Fruit fly (Drosophila melanogaster) ovary, adult (tissue): ENCODE data around the gene PCNA2.
A peak's percentile ranks its signal among the peaks of the same experiment; 100 is the strongest.

Experiments
- CG17801 ChIP-seq: fragments of 200-800 bp; optimal IDR thresholded peaks from 2 replicates; lab custom pipeline; 2019; ENCODE audit warnings: missing biosample characterization, mild to moderate bottlenecking, missing genetic modification characterization, moderate library complexity; ENCODE audit not compliant: partially characterized antibody

The PCNA2 gene

DNA sequence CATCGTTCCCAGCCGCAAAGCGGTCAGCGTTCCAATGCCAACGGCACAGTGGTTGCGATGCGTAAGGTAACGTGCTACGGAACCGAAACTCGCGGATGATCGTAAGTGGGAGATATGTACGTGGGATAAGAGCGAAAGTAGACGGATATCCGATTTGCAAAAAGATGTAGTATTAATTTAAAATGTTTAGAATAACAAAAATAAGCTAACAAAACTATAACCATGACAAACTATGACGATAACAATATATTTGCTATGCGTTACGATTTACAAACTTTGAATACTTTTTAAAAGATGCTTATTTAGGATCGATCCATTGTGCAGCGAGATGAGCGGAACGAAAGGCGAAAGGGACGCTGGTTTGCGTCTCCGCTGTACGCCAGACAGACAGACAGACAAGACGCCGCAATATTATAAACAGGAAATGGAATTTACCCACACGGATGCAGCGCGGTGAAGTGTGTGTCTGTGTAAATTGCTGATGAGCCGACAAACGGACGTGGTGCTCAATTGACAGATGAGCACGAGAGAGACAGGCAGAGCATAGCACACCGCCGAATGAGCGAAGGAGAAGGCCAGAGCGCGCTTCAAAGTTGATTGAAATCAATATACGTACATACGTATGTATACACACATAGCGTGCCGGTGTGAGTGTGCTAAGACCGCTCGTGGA, 8.0 kb downstream of the PCNA2 start:
- peak; percentile 14 for TF ChIP-seq CG17801 (GFP tag; lab: Kevin White, UChicago)

DNA sequence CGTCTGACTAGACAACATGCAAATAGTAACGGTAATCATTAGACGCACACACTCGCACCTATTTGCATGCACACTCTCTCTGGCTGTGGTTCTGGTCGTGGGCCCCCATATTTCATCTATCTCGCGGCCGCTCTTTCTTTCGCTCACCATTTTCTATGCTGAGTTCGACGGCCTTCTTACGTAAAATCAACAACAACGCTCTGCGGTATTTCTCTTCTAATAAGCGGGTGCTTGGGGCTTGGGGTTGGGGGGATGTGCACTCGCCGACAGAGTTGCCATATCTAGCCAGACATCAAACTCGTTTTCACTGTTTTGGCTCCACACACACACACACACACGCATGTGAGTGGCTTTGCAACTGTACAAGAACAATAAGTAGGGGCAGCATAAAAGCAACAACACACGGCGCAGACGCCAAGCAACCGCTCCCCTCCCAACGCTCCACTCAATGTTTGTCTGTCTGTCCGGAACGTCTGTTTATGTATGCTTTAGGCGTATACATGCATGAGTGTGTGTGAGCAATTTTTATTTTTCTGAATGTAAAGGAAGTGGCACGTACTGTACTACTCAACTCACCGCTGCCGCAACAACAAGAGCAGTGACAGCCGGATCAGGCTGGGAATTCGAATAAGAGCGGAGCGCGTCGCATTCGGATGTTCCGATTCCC, 8.7 kb downstream of the PCNA2 start:
- TF ChIP-seq CG17801 (GFP tag; lab: Kevin White, UChicago): no peak

DNA sequence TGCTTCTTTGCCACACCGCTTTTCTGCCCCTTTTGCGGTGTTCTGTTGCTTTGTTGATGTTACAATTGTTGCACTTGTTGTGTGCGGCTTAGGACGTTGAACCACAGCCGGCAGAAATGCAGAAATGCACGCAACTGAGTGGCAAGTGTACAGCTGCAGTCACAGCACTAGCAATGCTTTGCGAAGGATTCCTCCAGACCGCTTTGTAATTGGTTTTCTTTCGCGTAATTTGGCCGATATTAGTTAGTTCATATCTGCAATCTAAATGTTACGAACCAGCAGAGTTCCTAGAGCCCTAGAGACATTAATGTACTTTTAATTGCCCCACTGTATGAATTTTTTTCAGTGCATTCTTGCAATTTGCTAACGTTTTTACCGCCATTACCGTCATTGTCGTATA, 9.4 kb downstream of the PCNA2 start:
- no peak for TF ChIP-seq CG17801 (GFP tag; lab: Kevin White, UChicago)

DNA sequence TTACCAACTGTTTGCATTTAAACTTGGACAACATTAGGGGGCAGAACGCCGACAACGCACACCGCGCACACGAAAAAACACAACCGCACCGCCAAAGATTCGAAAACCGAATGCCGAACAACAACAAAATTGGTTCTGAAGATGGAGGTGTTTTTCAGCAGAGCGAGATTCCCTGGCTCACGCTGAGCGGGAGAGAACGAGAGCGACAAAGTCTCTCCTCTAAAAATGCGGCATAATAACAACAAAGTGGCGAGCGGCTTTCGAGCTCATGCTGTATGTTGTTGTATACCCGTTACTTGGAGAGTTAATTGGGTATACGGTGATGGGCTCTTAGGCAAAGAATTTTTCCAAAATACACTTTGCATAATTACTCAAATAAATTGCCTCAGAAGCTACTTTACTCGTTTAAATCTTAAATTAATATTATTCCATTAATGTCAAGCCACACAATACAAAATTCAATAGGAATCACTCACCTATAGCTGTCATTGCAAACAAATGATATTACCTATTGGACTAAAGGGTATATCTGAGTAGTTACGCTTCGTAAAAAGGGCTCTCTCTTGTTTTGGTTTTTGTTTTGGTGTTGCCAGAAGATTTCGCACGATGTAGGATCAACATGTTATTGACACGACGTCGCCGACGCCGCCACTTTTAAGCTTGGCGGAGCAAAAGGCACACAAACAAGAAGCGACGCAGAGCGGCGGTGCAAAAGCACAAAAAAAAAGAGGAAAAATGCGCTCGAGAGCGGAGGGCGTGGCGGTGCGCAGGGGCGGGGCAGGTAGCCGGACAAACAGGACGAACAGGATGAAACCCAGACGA, 11.1 kb downstream of the PCNA2 start:
- peak; percentile 56 for TF ChIP-seq CG17801 (GFP tag; lab: Kevin White, UChicago)

DNA sequence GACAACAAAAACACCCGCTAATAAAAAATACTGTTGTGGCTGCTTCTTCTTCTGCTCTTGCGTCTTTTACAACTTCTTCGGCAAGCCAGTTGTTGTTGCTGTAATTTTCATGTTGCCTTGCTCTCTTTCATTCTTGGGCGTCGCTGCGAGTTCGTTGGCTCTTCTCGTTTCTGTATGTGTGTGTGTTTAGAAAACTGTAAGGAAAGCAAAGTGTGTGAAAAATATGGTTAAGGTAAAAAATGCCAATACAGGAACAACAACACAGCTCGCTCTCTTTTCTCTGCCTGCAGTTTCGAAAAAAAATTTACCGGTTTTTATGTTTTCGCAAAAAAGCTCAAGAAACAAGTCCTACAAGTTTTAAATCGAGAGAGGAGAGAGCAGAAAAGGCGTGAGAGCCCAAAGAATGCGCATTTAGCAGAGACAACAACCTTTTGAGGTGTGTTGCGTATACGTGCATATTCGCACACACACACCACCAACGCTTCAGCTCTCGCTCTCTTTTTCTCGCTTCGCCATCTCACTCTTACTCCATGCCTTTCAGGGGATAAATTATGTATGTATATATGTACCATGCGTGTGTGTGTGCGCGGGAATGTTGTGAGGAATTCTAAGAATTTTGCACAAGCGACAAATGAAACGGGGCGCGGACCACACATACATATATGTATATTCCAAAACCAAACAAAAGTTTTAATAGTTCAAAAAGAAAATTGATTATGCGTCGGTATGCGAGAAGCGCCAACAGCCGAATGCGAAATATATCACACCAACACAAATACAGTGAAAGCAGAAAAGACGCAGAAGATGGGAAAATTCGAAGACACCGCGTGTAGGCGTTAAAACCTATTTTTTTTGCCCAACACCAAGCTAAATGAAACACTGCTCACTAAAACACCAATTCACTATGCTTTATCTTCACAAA, 12.0 kb downstream of the PCNA2 start:
- TF ChIP-seq CG17801 (GFP tag; lab: Kevin White, UChicago): no peak

DNA sequence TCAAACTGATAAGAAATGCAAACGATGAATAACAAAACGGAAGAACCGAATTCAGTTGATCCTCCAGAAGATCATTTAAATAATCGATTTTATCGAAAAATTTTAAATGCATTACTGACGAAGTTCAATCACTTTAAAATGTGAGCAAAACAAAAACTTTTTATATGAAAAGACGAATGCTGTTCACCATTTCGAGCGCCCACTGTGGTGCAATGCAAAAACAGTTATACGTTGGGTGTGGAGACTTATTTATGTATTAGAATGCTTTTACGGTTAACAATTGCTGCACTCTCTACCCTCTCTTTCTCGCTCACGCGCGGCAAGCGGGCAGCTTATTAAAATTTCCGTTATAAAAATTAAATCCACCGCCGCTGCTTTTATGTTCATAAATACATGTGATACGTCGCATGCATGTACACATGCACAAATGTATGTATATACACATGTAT, 13.0 kb downstream of the PCNA2 start:
- peak; percentile 45 for TF ChIP-seq CG17801 (GFP tag; lab: Kevin White, UChicago)

DNA sequence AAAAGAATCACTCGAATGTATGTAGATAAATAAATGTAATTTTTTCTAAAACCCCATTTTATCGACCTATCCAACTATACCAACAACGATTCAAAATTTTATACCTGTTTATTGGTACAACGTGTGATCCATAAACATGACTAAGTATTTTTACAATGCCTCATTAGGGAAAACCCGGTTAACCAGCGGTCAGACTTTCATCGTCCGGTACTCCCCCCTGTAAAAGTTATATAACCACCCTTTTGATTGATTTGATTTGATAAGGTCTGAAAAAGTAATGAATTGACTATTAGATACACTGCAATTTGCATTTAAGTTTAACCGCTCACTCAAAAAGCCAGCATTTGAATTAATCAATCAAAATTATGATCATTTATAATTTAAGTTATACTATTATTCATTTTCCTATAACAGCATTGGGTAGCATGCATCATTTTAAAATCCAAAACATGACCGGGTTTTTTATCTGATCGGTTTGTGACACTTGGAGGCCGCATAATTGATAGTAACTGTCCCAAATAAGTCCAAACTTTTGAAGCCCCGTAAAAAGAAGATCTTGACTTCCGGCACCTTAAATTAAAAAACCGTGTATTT, 16.4 kb downstream of the PCNA2 start:
- TF ChIP-seq CG17801 (GFP tag; lab: Kevin White, UChicago): no peak

DNA sequence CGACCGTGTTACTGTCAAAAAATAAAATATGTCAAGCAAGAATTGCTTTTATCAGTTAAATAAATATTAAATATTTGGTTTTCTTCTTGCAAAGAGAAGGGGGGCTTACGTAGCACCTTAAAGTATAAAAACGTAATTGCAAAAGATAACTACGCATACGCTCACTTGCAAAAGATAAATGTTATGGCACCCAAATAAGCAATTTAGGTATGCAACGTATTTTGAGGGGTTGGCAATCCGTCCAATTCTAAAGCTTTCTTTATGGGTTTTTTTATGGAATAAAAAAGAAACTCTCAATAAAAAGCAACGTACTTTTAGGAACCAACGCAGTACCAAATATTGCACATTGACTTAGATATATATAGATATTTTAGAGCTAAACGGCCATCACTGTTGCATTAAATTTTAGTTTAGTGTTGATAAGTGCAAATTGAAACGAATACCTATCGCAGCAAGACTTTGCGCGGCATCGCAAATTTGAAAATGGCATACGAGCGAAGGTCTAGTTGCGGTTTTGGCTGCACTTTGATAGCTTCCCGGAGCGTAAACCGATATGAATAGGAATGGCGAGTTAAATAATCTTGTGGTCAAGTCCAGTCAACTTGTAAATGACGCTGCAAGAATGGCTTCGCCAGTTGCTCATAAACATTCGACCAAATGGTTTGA, 18.4 kb downstream of the PCNA2 start, which contains the start of gene CG13077:
TSS of gene CG13077 (plus strand) at position 631 of the 666 bp plus-strand sequence.
- TF ChIP-seq CG17801 (GFP tag; lab: Kevin White, UChicago): no peak

DNA sequence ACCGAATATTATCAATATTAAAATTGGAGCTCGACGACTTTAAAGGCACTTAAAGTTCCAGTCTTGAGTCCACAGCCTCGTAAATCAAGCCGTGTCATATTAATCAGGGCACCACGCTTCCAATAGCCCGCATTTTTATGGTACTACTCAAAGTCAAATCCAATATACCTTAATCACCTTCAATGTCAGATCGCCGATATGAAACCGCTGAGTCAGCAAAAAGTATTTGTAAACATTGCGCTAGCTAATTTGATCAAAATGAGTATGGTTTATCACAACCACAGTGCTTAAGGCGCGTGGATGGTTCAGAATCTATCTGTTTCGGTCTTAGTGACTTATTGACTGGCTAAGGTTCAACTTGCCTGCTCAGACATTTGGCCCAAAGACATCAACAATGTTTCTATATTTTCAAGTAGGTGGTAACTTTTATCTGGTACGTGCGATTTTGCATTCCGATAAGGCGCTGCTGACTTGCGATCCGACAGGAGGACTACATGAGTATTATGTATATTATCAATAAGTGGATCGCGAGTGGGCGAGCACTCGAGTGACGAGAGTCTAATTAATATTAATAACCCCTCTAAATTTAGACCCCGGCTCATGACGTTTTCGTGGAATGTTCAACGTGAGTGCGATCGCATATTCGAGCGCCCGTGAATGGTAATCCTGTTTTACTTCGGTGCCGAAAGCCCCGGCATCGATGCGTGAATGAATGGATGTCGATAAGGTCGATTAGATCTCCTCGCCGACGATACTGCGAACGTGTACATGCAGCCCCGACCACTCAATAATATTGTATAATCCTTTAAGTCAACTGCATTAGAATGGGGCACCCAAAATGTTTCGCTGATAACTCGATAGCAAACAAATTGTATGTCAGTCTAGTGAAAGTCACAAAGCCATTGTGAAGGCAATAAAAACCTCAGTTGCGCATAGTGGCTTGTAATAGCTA, 20.5 kb downstream of the PCNA2 start, which contains the start of gene CG13078:
TSS of gene CG13078 (plus strand) at position 902 of the 952 bp plus-strand sequence.
- no peak for TF ChIP-seq CG17801 (GFP tag; lab: Kevin White, UChicago)

DNA sequence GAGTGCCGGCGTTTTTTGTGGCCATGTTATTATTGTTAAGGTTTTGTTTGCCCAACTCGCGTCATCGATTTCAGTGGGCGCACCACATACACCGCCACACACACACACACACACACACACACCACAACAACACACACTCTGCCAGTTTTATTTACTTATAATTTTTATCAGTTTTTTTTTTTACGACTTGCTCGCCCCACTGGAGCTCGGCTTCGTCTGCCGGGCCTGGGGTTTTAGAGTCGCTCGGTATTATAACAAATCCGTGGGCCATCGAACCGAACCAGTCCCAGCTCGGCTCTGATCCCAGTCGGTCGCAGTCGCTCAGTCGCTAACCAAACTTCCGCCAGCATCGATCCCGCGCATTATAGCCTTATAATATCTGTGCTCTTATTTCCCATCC, 34.4 kb downstream of the PCNA2 start:
- TF ChIP-seq CG17801 (GFP tag; lab: Kevin White, UChicago): no peak

DNA sequence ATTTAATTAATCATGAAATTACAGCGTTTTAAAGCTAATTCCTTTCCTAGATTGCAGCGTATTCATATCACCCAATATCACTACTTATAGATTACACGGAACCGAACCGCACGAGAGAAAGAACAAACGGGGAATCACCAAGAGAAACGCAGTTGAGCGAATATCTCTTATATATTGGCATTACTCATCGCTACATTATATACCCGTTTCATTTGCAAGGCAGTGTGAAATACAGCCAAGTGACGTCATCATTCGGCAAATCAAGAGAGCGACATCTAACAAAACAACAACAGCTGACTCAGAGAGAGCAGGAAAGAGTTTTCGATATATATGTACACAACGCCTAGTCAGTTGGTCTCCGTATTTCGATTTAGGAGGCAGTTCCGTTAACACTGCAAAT, 35.6 kb downstream of the PCNA2 start, which contains the start of gene Tep4:
TSS of gene Tep4 (plus strand) at position 350 of the 400 bp plus-strand sequence.
- TF ChIP-seq CG17801 (GFP tag; lab: Kevin White, UChicago): no peak
